Fruit fly (Drosophila melanogaster) whole organism, embryonic: ENCODE results near the gene CG4593.

ENCODE experiments used
- BEAF-32 ChIP-seq: fragments of 200-800 bp; sonication (Bioruptor generic); optimal IDR thresholded peaks from 3 replicates; lab custom pipeline; 2017; ENCODE audit warnings: missing biosample characterization, missing genetic modification characterization, mild to moderate bottlenecking, moderate library complexity, missing genetic modification reagents
- CG10274 ChIP-seq: fragments of 200-800 bp; sonication (Bioruptor generic); optimal IDR thresholded peaks from 3 replicates; lab custom pipeline; 2017; ENCODE audit warnings: missing biosample characterization, mild to moderate bottlenecking, missing genetic modification characterization
- CG11398 ChIP-seq: fragments of 200-800 bp; sonication (Bioruptor generic); optimal IDR thresholded peaks from 2 replicates; lab custom pipeline; 2016; ENCODE audit warnings: missing biosample characterization, missing genetic modification characterization
- CG12155 ChIP-seq: fragments of 200-800 bp; sonication (Bioruptor generic); optimal IDR thresholded peaks from 3 replicates; lab custom pipeline; 2016; ENCODE audit warnings: missing biosample characterization, missing genetic modification characterization
- CG1647 ChIP-seq: fragments of 200-800 bp; sonication (Bioruptor generic); optimal IDR thresholded peaks from 3 replicates; lab custom pipeline; 2016; ENCODE audit warnings: missing biosample characterization, missing genetic modification characterization
- CG17385 ChIP-seq: fragments of 200-800 bp; sonication (Bioruptor generic); optimal IDR thresholded peaks from 3 replicates; lab custom pipeline; 2018; ENCODE audit warnings: missing biosample characterization, mild to moderate bottlenecking, missing genetic modification characterization
- CG18011 ChIP-seq: fragments of 200-800 bp; sonication (Bioruptor generic); optimal IDR thresholded peaks from 2 replicates; lab custom pipeline; 2017; ENCODE audit warnings: missing biosample characterization, missing genetic modification characterization, mild to moderate bottlenecking, moderate library complexity, missing genotype
- CG2129 ChIP-seq: fragments of 200-800 bp; sonication (Bioruptor generic); IDR thresholded peaks from 2 replicates; pipeline ENCODE4 v1.3.6; 2022; ENCODE audit warnings: missing biosample characterization, missing genetic modification characterization; ENCODE audit not compliant: partially characterized antibody
- CG2202 ChIP-seq: fragments of 200-800 bp; sonication (Bioruptor generic); optimal IDR thresholded peaks from 2 replicates; lab custom pipeline; 2018; ENCODE audit warnings: missing biosample characterization, mild to moderate bottlenecking, missing genetic modification characterization
- CG2712 ChIP-seq: fragments of 200-800 bp; optimal IDR thresholded peaks from 3 replicates; lab custom pipeline; 2019; ENCODE audit warnings: missing biosample characterization, mild to moderate bottlenecking, missing genetic modification characterization, moderate library complexity
- CG32772 ChIP-seq: fragments of 200-800 bp; sonication (Bioruptor generic); IDR thresholded peaks from 2 replicates; pipeline ENCODE4 v1.3.6; 2022; ENCODE audit warnings: missing biosample characterization, missing genetic modification characterization
- CG3407 ChIP-seq: fragments of 200-800 bp; sonication (Bioruptor generic); optimal IDR thresholded peaks from 2 replicates; lab custom pipeline; 2018; ENCODE audit warnings: missing biosample characterization, mild to moderate bottlenecking, missing genetic modification characterization
- CG34376 ChIP-seq: fragments of 200-800 bp; sonication (Bioruptor generic); optimal IDR thresholded peaks from 2 replicates; lab custom pipeline; 2018; ENCODE audit warnings: missing biosample characterization, mild to moderate bottlenecking, missing genetic modification characterization
- CG5953 ChIP-seq: fragments of 200-800 bp; sonication (Bioruptor generic); IDR thresholded peaks from 2 replicates; pipeline ENCODE4 v1.3.6; 2022; ENCODE audit warnings: missing biosample characterization, missing genetic modification characterization
- CG6813 ChIP-seq: fragments of 200-800 bp; sonication (Bioruptor generic); optimal IDR thresholded peaks from 2 replicates; lab custom pipeline; 2017; ENCODE audit warnings: missing biosample characterization, missing genetic modification characterization, mild to moderate bottlenecking, moderate library complexity, missing genetic modification reagents
- CG7556 ChIP-seq: fragments of 200-800 bp; sonication (Bioruptor generic); optimal IDR thresholded peaks from 2 replicates; lab custom pipeline; 2017; ENCODE audit warnings: missing biosample characterization, mild to moderate bottlenecking, missing genetic modification characterization
- D19B ChIP-seq: fragments of 200-800 bp; sonication (Bioruptor generic); optimal IDR thresholded peaks from 2 replicates; lab custom pipeline; 2017; ENCODE audit warnings: missing biosample characterization, mild to moderate bottlenecking, missing genetic modification characterization
- Dbx ChIP-seq: fragments of 200-800 bp; sonication (Bioruptor generic); IDR thresholded peaks from 3 replicates; pipeline ENCODE4 v1.3.6; 2022; ENCODE audit warnings: missing biosample characterization, missing genetic modification characterization
- Deaf1 ChIP-seq: fragments of 200-800 bp; optimal IDR thresholded peaks from 3 replicates; lab custom pipeline; 2019; ENCODE audit warnings: missing biosample characterization, mild to moderate bottlenecking, missing genetic modification characterization, moderate library complexity
- E2f1 ChIP-seq: fragments of 200-800 bp; sonication (Bioruptor generic); IDR thresholded peaks from 2 replicates; pipeline ENCODE4 v1.3.6; 2022; ENCODE audit warnings: missing biosample characterization, missing genetic modification characterization
- E2f2 ChIP-seq: fragments of 200-800 bp; sonication (Bioruptor generic); IDR thresholded peaks from 2 replicates; pipeline ENCODE4 v1.3.6; 2022; ENCODE audit warnings: missing biosample characterization, missing genetic modification characterization
- Elba2 ChIP-seq: fragments of 200-800 bp; sonication (Bioruptor generic); optimal IDR thresholded peaks from 3 replicates; lab custom pipeline; 2016; ENCODE audit warnings: missing biosample characterization, missing genetic modification characterization
- Gsc ChIP-seq: fragments of 200-800 bp; sonication (Bioruptor generic); IDR thresholded peaks from 2 replicates; pipeline ENCODE4 v1.3.6; 2022; ENCODE audit warnings: missing biosample characterization, missing genetic modification characterization
- Gug ChIP-seq: fragments of 200-800 bp; sonication (Bioruptor generic); IDR thresholded peaks from 4 replicates; pipeline ENCODE4 v1.3.6; 2022; ENCODE audit warnings: missing biosample characterization, missing genetic modification characterization
- Hand ChIP-seq: fragments of 200-800 bp; sonication (Bioruptor generic); optimal IDR thresholded peaks from 2 replicates; lab custom pipeline; 2017; ENCODE audit warnings: mild to moderate bottlenecking, missing biosample characterization, missing genetic modification reagents, missing genetic modification characterization
- Hmx ChIP-seq: fragments of 200-800 bp; sonication (Bioruptor generic); optimal IDR thresholded peaks from 2 replicates; lab custom pipeline; 2016; ENCODE audit warnings: missing biosample characterization, missing genetic modification characterization
- NC2α ChIP-seq: fragments of 200-800 bp; sonication (Bioruptor generic); optimal IDR thresholded peaks from 2 replicates; lab custom pipeline; 2016; ENCODE audit warnings: missing biosample characterization, missing genetic modification characterization
- Oli ChIP-seq: fragments of 200-800 bp; sonication (Bioruptor generic); optimal IDR thresholded peaks from 2 replicates; lab custom pipeline; 2018; ENCODE audit warnings: missing biosample characterization, mild to moderate bottlenecking, missing genetic modification characterization, moderate library complexity
- PHDP ChIP-seq: fragments of 200-800 bp; sonication (Bioruptor generic); optimal IDR thresholded peaks from 3 replicates; lab custom pipeline; 2018; ENCODE audit warnings: missing biosample characterization, mild to moderate bottlenecking, missing genetic modification characterization, moderate library complexity
- Poxn ChIP-seq: fragments of 200-800 bp; sonication (Bioruptor generic); IDR thresholded peaks from 2 replicates; pipeline ENCODE4 v1.3.6; 2022; ENCODE audit warnings: missing biosample characterization, missing genetic modification characterization
- Rx ChIP-seq: fragments of 200-800 bp; sonication (Bioruptor generic); IDR thresholded peaks from 2 replicates; pipeline ENCODE4 v1.3.6; 2022; ENCODE audit warnings: missing biosample characterization, missing genetic modification characterization
- bab2 ChIP-seq: fragments of 200-800 bp; sonication (Bioruptor generic); optimal IDR thresholded peaks from 2 replicates; lab custom pipeline; 2016; ENCODE audit warnings: missing biosample characterization, missing genetic modification characterization
- cad ChIP-seq: fragments of >200 bp; optimal IDR thresholded peaks from 2 replicates; lab custom pipeline; 2017; ENCODE audit warnings: missing biosample characterization, missing genetic modification characterization
- crp ChIP-seq, 2 experiments: fragments of 200-800 bp; sonication (Bioruptor generic); optimal IDR thresholded peaks; 2 replicates in 1 of 2; 3 replicates in 1 of 2; lab custom pipeline; 2017; ENCODE audit warnings: missing biosample characterization in 2 of 2, missing genetic modification characterization in 2 of 2, mild to moderate bottlenecking in 1 of 2, moderate library complexity in 1 of 2
- dmrt11E ChIP-seq: fragments of 200-800 bp; sonication (Bioruptor generic); optimal IDR thresholded peaks from 3 replicates; lab custom pipeline; 2018; ENCODE audit warnings: missing biosample characterization, mild to moderate bottlenecking, missing genetic modification characterization, moderate library complexity
- en ChIP-seq: fragments of 200-800 bp; sonication (Bioruptor generic); optimal IDR thresholded peaks from 2 replicates; lab custom pipeline; 2016; ENCODE audit warnings: missing biosample characterization, missing genetic modification characterization
- fd102C ChIP-seq: fragments of 200-800 bp; sonication (Bioruptor generic); optimal IDR thresholded peaks from 2 replicates; lab custom pipeline; 2018; ENCODE audit warnings: missing biosample characterization, mild to moderate bottlenecking, missing genetic modification characterization, moderate library complexity
- kah ChIP-seq: fragments of 200-800 bp; sonication (Bioruptor generic); optimal IDR thresholded peaks from 2 replicates; lab custom pipeline; 2018; ENCODE audit warnings: missing biosample characterization, mild to moderate bottlenecking, missing genetic modification characterization
- luna ChIP-seq: fragments of 200-800 bp; sonication (Bioruptor generic); optimal IDR thresholded peaks from 2 replicates; lab custom pipeline; 2016; ENCODE audit warnings: missing biosample characterization, missing genetic modification characterization
- otp ChIP-seq: fragments of 200-800 bp; sonication (Bioruptor generic); IDR thresholded peaks from 3 replicates; pipeline ENCODE4, ENCODE4 v1.3.6; 2022; ENCODE audit warnings: missing biosample characterization, missing genetic modification characterization
- pita ChIP-seq: fragments of 200-800 bp; sonication (Bioruptor generic); optimal IDR thresholded peaks from 2 replicates; lab custom pipeline; 2017; ENCODE audit warnings: missing biosample characterization, mild to moderate bottlenecking, missing genetic modification characterization
- psq ChIP-seq: fragments of 200-800 bp; sonication (Bioruptor generic); optimal IDR thresholded peaks from 2 replicates; lab custom pipeline; 2017; ENCODE audit warnings: missing biosample characterization, missing genetic modification characterization
- sc ChIP-seq, 3 experiments: fragments of >200 bp in 2 of 3; fragments of 200-800 bp in 1 of 3; sonication (Bioruptor generic) in 1 of 3; optimal IDR thresholded peaks; 2 replicates in 2 of 3; 3 replicates in 1 of 3; lab custom pipeline; 2017; ENCODE audit warnings: mild to moderate bottlenecking in 1 of 3, missing biosample characterization in 1 of 3, missing genetic modification characterization in 1 of 3, missing genetic modification reagents in 1 of 3
- sens ChIP-seq: fragments of 200-800 bp; sonication (Bioruptor generic); peaks from one replicate; lab custom pipeline; 2016; ENCODE audit warnings: missing biosample characterization, missing genetic modification characterization
- shn ChIP-seq: fragments of 200-800 bp; sonication (Bioruptor generic); optimal IDR thresholded peaks from 3 replicates; lab custom pipeline; 2016; ENCODE audit warnings: missing biosample characterization, missing genetic modification characterization
- tll ChIP-seq, 2 experiments: fragments of 200-800 bp in 1 of 2; fragments of >200 bp in 1 of 2; sonication (Bioruptor generic) in 1 of 2; optimal IDR thresholded peaks; 2 replicates each; lab custom pipeline; 2017 to 2019; ENCODE audit warnings: missing biosample characterization in 2 of 2, missing genetic modification characterization in 2 of 2, mild to moderate bottlenecking in 1 of 2, moderate library complexity in 1 of 2
- unc-4 ChIP-seq: fragments of 200-800 bp; sonication (Bioruptor generic); IDR thresholded peaks from 2 replicates; pipeline ENCODE4 v1.3.6; 2022; ENCODE audit warnings: missing biosample characterization, missing genetic modification characterization; ENCODE audit not compliant: partially characterized antibody
- wdn ChIP-seq: fragments of 200-800 bp; sonication (Bioruptor generic); IDR thresholded peaks from 2 replicates; pipeline ENCODE4 v1.3.6; 2022; ENCODE audit warnings: missing biosample characterization, missing genetic modification characterization

The CG4593 gene

DNA sequence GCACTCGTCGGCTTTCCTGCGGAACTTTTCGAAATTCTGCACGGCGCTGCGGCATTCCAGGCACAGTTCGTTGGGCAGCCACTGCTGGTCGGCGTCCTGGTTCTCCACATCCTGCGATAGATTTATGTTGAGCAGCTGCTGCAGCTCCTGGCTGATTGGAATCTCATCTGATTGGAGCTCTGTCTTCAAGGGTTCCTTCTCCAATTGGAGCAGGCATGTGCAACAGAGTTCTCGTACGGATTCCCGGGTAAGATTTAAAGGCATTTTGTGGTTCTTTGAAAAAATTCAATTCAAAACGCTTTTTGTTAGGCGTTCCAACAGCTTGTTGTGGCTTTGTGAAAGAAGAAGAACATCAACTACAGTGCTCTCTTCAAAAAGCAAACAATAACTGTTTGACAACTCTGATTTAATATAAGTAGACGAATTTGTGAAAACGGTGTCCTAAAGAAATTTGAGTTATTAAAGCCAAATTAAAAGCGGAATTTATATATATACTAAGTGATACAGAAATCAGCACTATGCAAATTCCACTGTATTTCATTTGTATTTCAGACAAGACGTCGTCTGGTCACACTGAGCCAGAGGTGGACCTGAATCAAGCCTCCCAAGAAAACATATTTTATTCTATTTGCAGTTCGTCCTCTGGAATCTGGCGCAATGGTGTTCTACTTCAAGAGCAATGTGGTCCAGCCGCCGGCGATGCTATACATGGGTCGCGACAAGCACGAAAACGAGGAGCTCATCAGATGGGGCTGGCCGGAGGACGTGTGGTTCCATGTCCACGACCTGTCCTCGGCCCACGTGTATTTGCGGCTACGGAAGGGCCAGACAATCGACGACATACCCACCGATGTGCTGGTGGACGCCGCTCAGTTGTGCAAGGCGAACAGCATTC, at the start of gene CG4593, which contains the start of gene CG3032 (continued):
- TF ChIP-seq CG11398 (GFP tag; lab: Kevin White, UChicago) (peak; percentile 40), CG17385 (GFP tag; lab: Kevin White, UChicago) (peak; percentile 93), Deaf1 (tag; lab: Kevin White, UChicago) (peak; percentile 45), CG2712 (tag; lab: Kevin White, UChicago) (peak; percentile 82), luna (GFP tag; lab: Kevin White, UChicago) (peak; percentile 6), Hand (GFP tag; lab: Kevin White, UChicago) (peak; percentile 40), Poxn (GFP tag; lab: Robert Waterston, UW) (peak; percentile 79), pita (no peak), shn (GFP tag; lab: Kevin White, UChicago) (peak; percentile 48), Gug (GFP tag; lab: Robert Waterston, UW) (peak; percentile 89), CG10274 (no peak), Gsc (GFP tag; lab: Robert Waterston, UW) (peak; percentile 41; the same call in 1 of the 2 replicates), CG32772 (GFP tag; lab: Robert Waterston, UW) (peak; percentile 88), CG2202 (tag; lab: Kevin White, UChicago) (peak; percentile 43), Hmx (peak; percentile 56), kah (GFP tag; lab: Kevin White, UChicago) (no peak), crp (GFP tag; optimal IDR thresholded peaks at IDR 0.05; lab: Kevin White, UChicago) (peak in 1 of 2 experiments; percentile 60), Dbx (GFP tag; lab: Robert Waterston, UW) (peak; percentile 85), en (GFP tag; lab: Kevin White, UChicago) (peak; percentile 20), fd102C (GFP tag; lab: Kevin White, UChicago) (no peak), CG12155 (GFP tag; lab: Kevin White, UChicago) (peak; percentile 85), sc (optimal IDR thresholded peaks at IDR 0.05; lab: Kevin White, UChicago) (no peak), sc (GFP tag; optimal IDR thresholded peaks at IDR 0.05; lab: Kevin White, UChicago) (no peak), CG2129 (GFP tag; lab: Robert Waterston, UW) (no peak), Elba2 (GFP tag; lab: Kevin White, UChicago) (no peak), Oli (peak; percentile 75), otp (GFP tag; lab: Robert Waterston, UW) (0 out of 3 replicates have a peak, but pooled peaks have one; percentile 60), D19B (GFP tag; lab: Kevin White, UChicago) (peak; percentile 58), BEAF-32 (GFP tag; lab: Kevin White, UChicago) (peak; percentile 57), CG1647 (GFP tag; lab: Kevin White, UChicago) (peak; percentile 66), CG3407 (GFP tag; lab: Kevin White, UChicago) (no peak), psq (GFP tag; lab: Kevin White, UChicago) (peak; percentile 11), cad (no peak), NC2α (GFP tag; lab: Kevin White, UChicago) (no peak), sens (GFP tag; lab: Kevin White, UChicago) (peak; percentile 92), CG5953 (GFP tag; lab: Robert Waterston, UW) (peak; percentile 65), Rx (GFP tag; lab: Robert Waterston, UW) (peak; percentile 85), tll (GFP tag; optimal IDR thresholded peaks at IDR 0.05; lab: Kevin White, UChicago) (no peak), CG34376 (peak; percentile 29), CG18011 (GFP tag; lab: Kevin White, UChicago) (peak; percentile 79), wdn (peak; percentile 58; the same call in 1 of the 2 replicates), E2f2 (GFP tag; lab: Robert Waterston, UW) (peak; percentile 66), CG6813 (GFP tag; lab: Kevin White, UChicago) (peak; percentile 30), PHDP (tag; lab: Kevin White, UChicago) (peak; percentile 84), E2f1 (GFP tag; lab: Robert Waterston, UW) (peak; percentile 90), CG7556 (GFP tag; lab: Kevin White, UChicago) (peak; percentile 64), dmrt11E (peak; percentile 60), unc-4 (GFP tag; lab: Robert Waterston, UW) (peak; percentile 21; the same call in 1 of the 2 replicates), bab2 (GFP tag; lab: Kevin White, UChicago) (peak; percentile 80)
